Fruit fly (Drosophila melanogaster): ENCODE results near the gene CG14990.

Gene CG14990

dm6 chr3L:4092705-4093257, at the start of gene CG14990 (continued):
- TF ChIP-seq sd (tag; optimal IDR thresholded peaks at IDR 0.05) (peak; percentile 65), CG32532 (GFP tag; IDR thresholded peaks at IDR 0.05) (no peak), Blimp-1 (GFP tag; optimal IDR thresholded peaks at IDR 0.05) (no peak), CG6683 (GFP tag; optimal IDR thresholded peaks at IDR 0.05) (no peak), CG30431 (GFP tag; optimal IDR thresholded peaks at IDR 0.05) (no peak), CG7839 (tag; optimal IDR thresholded peaks at IDR 0.05) (peak; percentile 19), stwl (tag; optimal IDR thresholded peaks at IDR 0.05) (peak; percentile 90), cato (GFP tag; optimal IDR thresholded peaks at IDR 0.05; ENCODE audit: borderline replicate concordance) (no peak), knrl (GFP tag; IDR thresholded peaks at IDR 0.05; ENCODE audit: partially characterized antibody) (peak; percentile 63; the same call in 1 of the 3 replicates), CG14710 (tag; optimal IDR thresholded peaks at IDR 0.05) (peak; percentile 2), Lpt (GFP tag; optimal IDR thresholded peaks at IDR 0.05) (no peak), CG10321 (GFP tag; IDR thresholded peaks at IDR 0.05) (no peak), CG16815 (GFP tag; optimal IDR thresholded peaks at IDR 0.05) (no peak), h (optimal IDR thresholded peaks at IDR 0.05) (no peak), ham (GFP tag; IDR thresholded peaks at IDR 0.05) (no peak), ATbp (GFP tag; optimal IDR thresholded peaks at IDR 0.05) (no peak), CG3838 (GFP tag; optimal IDR thresholded peaks at IDR 0.05) (no peak), CG2712 (tag; optimal IDR thresholded peaks at IDR 0.05) (no peak), Bgb (GFP tag; IDR thresholded peaks at IDR 0.05; ENCODE audit: partially characterized antibody) (peak; percentile 69), H15 (GFP tag; IDR thresholded peaks at IDR 0.05) (no peak), pfk (GFP tag; optimal IDR thresholded peaks at IDR 0.05) (no peak), CG15269 (tag; optimal IDR thresholded peaks at IDR 0.05) (no peak), caup (GFP tag; optimal IDR thresholded peaks at IDR 0.05; ENCODE audit: severe bottlenecking) (no peak), bcd (GFP tag; optimal IDR thresholded peaks at IDR 0.05) (no peak), Ets97D (GFP tag; optimal IDR thresholded peaks at IDR 0.05) (peak; percentile 38), Hsf (GFP tag; optimal IDR thresholded peaks at IDR 0.05) (no peak), Neu2 (GFP tag; optimal IDR thresholded peaks at IDR 0.05; ENCODE audit: borderline replicate concordance) (no peak), CG17912 (GFP tag; optimal IDR thresholded peaks at IDR 0.05) (peak; percentile 4), inv (GFP tag; IDR thresholded peaks at IDR 0.05; ENCODE audit: partially characterized antibody) (no peak; the same call in 1 of the 2 replicates), CG9437 (GFP tag; optimal IDR thresholded peaks at IDR 0.05) (peak; percentile 100), CG34224 (GFP tag; IDR thresholded peaks at IDR 0.05; ENCODE audit: partially characterized antibody) (no peak), sob (GFP tag; IDR thresholded peaks at IDR 0.05) (peak; percentile 66; the same call in 1 of the 2 replicates), CG31365 (tag; optimal IDR thresholded peaks at IDR 0.05) (peak; percentile 99), vvl (GFP tag; IDR thresholded peaks at IDR 0.05) (peak; percentile 66; the same call in 1 of the 2 replicates), Stat92E (GFP tag; optimal IDR thresholded peaks at IDR 0.05) (peak in 1 of 3 experiments; percentile 53), CG15514 (GFP tag; optimal IDR thresholded peaks at IDR 0.05) (peak; percentile 12), Atf6 (GFP tag; IDR thresholded peaks at IDR 0.05) (0 out of 2 replicates have a peak, but pooled peaks have one; percentile 13), Abd-B (GFP tag; optimal IDR thresholded peaks at IDR 0.05) (no peak), dan (GFP tag; IDR thresholded peaks at IDR 0.05) (no peak), CG13123 (GFP tag; optimal IDR thresholded peaks at IDR 0.05) (no peak), YL-1 (GFP tag; optimal IDR thresholded peaks at IDR 0.05) (no peak), HmgZ (tag; optimal IDR thresholded peaks at IDR 0.05) (peak; percentile 43), CG18262 (tag; optimal IDR thresholded peaks at IDR 0.05) (no peak), bbx (GFP tag; IDR thresholded peaks at IDR 0.05; ENCODE audit: partially characterized antibody) (0 out of 2 replicates have a peak, but pooled peaks have one; percentile 31), ac (GFP tag; optimal IDR thresholded peaks at IDR 0.05) (no peak), run (tag; optimal IDR thresholded peaks at IDR 0.05) (no peak), CG17186 (GFP tag; optimal IDR thresholded peaks at IDR 0.05) (no peak), Hr78 (GFP tag; optimal IDR thresholded peaks at IDR 0.05) (peak in 1 of 2 experiments; percentile 40)

All from whole organism, embryonic.